Fruit fly (Drosophila melanogaster) whole organism, prepupa: ENCODE results near the gene CG17681.

Experiments used
- Blimp-1 ChIP-seq: fragments of 200-800 bp; sonication (Bioruptor generic); optimal IDR thresholded peaks from 3 replicates; lab custom pipeline; 2017; ENCODE audit warnings: missing biosample characterization, missing genetic modification characterization, mild to moderate bottlenecking, moderate library complexity, missing genetic modification reagents
- CG10631 ChIP-seq: fragments of 200-800 bp; sonication (Bioruptor generic); optimal IDR thresholded peaks from 2 replicates; lab custom pipeline; 2016; ENCODE audit warnings: missing biosample characterization, missing genetic modification characterization
- CG10669 ChIP-seq: fragments of 200-800 bp; sonication (Bioruptor generic); optimal IDR thresholded peaks from 3 replicates; lab custom pipeline; 2018; ENCODE audit warnings: missing biosample characterization, mild to moderate bottlenecking, missing genetic modification characterization, moderate library complexity
- CG11294 ChIP-seq: fragments of 200-800 bp; sonication (Bioruptor generic); IDR thresholded peaks from 2 replicates; pipeline ENCODE4 v1.3.6; 2022; ENCODE audit warnings: missing biosample characterization, missing genetic modification characterization
- CG11762 ChIP-seq: fragments of 200-800 bp; sonication (Bioruptor generic); optimal IDR thresholded peaks from 3 replicates; lab custom pipeline; 2016; ENCODE audit warnings: missing biosample characterization, missing genetic modification characterization; ENCODE audit not compliant: insufficient read depth
- CG11902 ChIP-seq: fragments of 200-800 bp; sonication (Bioruptor generic); optimal IDR thresholded peaks from 3 replicates; lab custom pipeline; 2016; ENCODE audit warnings: missing biosample characterization, missing genetic modification characterization
- CG15336 ChIP-seq: fragments of 200-800 bp; sonication (Bioruptor generic); IDR thresholded peaks from 2 replicates; pipeline ENCODE4 v1.3.6; 2022; ENCODE audit warnings: missing biosample characterization, missing genetic modification characterization
- CG1621 ChIP-seq: fragments of 200-800 bp; sonication (Bioruptor generic); optimal IDR thresholded peaks from 3 replicates; lab custom pipeline; 2018; ENCODE audit warnings: missing biosample characterization, mild to moderate bottlenecking, missing genetic modification characterization
- CG16779 ChIP-seq: fragments of 200-800 bp; sonication (Bioruptor generic); optimal IDR thresholded peaks from 3 replicates; lab custom pipeline; 2017; ENCODE audit warnings: missing biosample characterization, mild to moderate bottlenecking, missing genetic modification characterization
- CG31627 ChIP-seq: fragments of 200-800 bp; sonication (Bioruptor generic); optimal IDR thresholded peaks from 3 replicates; lab custom pipeline; 2016; ENCODE audit warnings: missing biosample characterization, missing genetic modification characterization
- CG32006 ChIP-seq: fragments of 200-800 bp; sonication (Bioruptor generic); optimal IDR thresholded peaks from 3 replicates; lab custom pipeline; 2017; ENCODE audit warnings: missing biosample characterization, mild to moderate bottlenecking, missing genetic modification characterization
- CG34406 ChIP-seq: fragments of 200-800 bp; sonication (Bioruptor generic); optimal IDR thresholded peaks from 3 replicates; lab custom pipeline; 2016; ENCODE audit warnings: missing biosample characterization, missing genetic modification characterization
- CG3919 ChIP-seq: fragments of 200-800 bp; sonication (Bioruptor generic); optimal IDR thresholded peaks from 3 replicates; lab custom pipeline; 2016; ENCODE audit warnings: missing biosample characterization, missing genetic modification characterization
- CG4318 ChIP-seq: fragments of 200-800 bp; sonication (Bioruptor generic); optimal IDR thresholded peaks from 3 replicates; lab custom pipeline; 2017; ENCODE audit warnings: missing biosample characterization, mild to moderate bottlenecking, missing genetic modification characterization
- CG6163 ChIP-seq: fragments of 200-800 bp; sonication (Bioruptor generic); IDR thresholded peaks from 3 replicates; pipeline ENCODE4 v1.3.6; 2022; ENCODE audit warnings: missing biosample characterization, missing genetic modification characterization
- CG6276 ChIP-seq: fragments of 200-800 bp; sonication (Bioruptor generic); optimal IDR thresholded peaks from 2 replicates; lab custom pipeline; 2017; ENCODE audit warnings: missing biosample characterization, mild to moderate bottlenecking, missing genetic modification characterization
- CG6808 ChIP-seq: fragments of 200-800 bp; sonication (Bioruptor generic); optimal IDR thresholded peaks from 3 replicates; lab custom pipeline; 2017; ENCODE audit warnings: missing biosample characterization, missing genetic modification characterization, mild to moderate bottlenecking, moderate library complexity, missing genetic modification reagents
- CG7368 ChIP-seq: fragments of 200-800 bp; sonication (Bioruptor generic); optimal IDR thresholded peaks from 3 replicates; lab custom pipeline; 2016; ENCODE audit warnings: missing biosample characterization, missing genetic modification characterization
- CG8119 ChIP-seq: fragments of 200-800 bp; sonication (Bioruptor generic); IDR thresholded peaks from 3 replicates; pipeline ENCODE4 v1.3.6; 2022; ENCODE audit warnings: missing biosample characterization, missing genetic modification characterization
- CG8319 ChIP-seq: fragments of 200-800 bp; sonication (Bioruptor generic); optimal IDR thresholded peaks from 3 replicates; lab custom pipeline; 2016; ENCODE audit warnings: missing biosample characterization, missing genetic modification characterization
- CG8632 ChIP-seq: fragments of 200-800 bp; sonication (Bioruptor generic); optimal IDR thresholded peaks from 3 replicates; lab custom pipeline; 2016; ENCODE audit warnings: missing biosample characterization, missing genetic modification characterization
- CG9139 ChIP-seq: fragments of 200-800 bp; sonication (Bioruptor generic); optimal IDR thresholded peaks from 3 replicates; lab custom pipeline; 2017; ENCODE audit warnings: missing biosample characterization, mild to moderate bottlenecking, missing genetic modification characterization
- Eip75B ChIP-seq: fragments of 200-800 bp; sonication (Bioruptor generic); optimal IDR thresholded peaks from 3 replicates; lab custom pipeline; 2016; ENCODE audit warnings: missing biosample characterization, missing genetic modification characterization
- Eip78C ChIP-seq: fragments of 200-800 bp; sonication (Bioruptor generic); peaks from one replicate; lab custom pipeline; 2016; ENCODE audit warnings: missing biosample characterization, missing genetic modification characterization
- Eip93F ChIP-seq: fragments of 200-800 bp; sonication (Bioruptor generic); optimal IDR thresholded peaks from 2 replicates; lab custom pipeline; 2016; ENCODE audit warnings: missing biosample characterization, mild to moderate bottlenecking, missing genetic modification characterization
- Ets21C ChIP-seq: fragments of 200-800 bp; sonication (Bioruptor generic); optimal IDR thresholded peaks from 3 replicates; lab custom pipeline; 2016; ENCODE audit warnings: missing biosample characterization, missing genetic modification characterization
- Ets96B ChIP-seq: fragments of 200-800 bp; optimal IDR thresholded peaks from 2 replicates; lab custom pipeline; 2019; ENCODE audit warnings: missing biosample characterization, mild to moderate bottlenecking, missing genetic modification characterization, moderate library complexity
- Gug ChIP-seq: fragments of 200-800 bp; sonication (Bioruptor generic); IDR thresholded peaks from 2 replicates; pipeline ENCODE4 v1.3.6; 2022; ENCODE audit warnings: missing biosample characterization, missing genetic modification characterization
- Hr38 ChIP-seq: sonication (Bioruptor generic); optimal IDR thresholded peaks from 2 replicates; lab custom pipeline; 2016; ENCODE audit warnings: missing biosample characterization, missing genetic modification characterization
- Hr4 ChIP-seq: fragments of 200-800 bp; sonication (Bioruptor generic); optimal IDR thresholded peaks from 3 replicates; lab custom pipeline; 2016; ENCODE audit warnings: missing biosample characterization, missing genetic modification characterization
- Lpt ChIP-seq: fragments of 200-800 bp; sonication (Bioruptor generic); optimal IDR thresholded peaks from 3 replicates; lab custom pipeline; 2016; ENCODE audit warnings: missing biosample characterization, missing genetic modification characterization
- OdsH ChIP-seq: fragments of 200-800 bp; sonication (Bioruptor generic); optimal IDR thresholded peaks from 3 replicates; lab custom pipeline; 2016; ENCODE audit warnings: missing biosample characterization, missing genetic modification characterization
- Smox ChIP-seq: fragments of 200-800 bp; sonication (Bioruptor generic); optimal IDR thresholded peaks from 3 replicates; lab custom pipeline; 2016; ENCODE audit warnings: missing biosample characterization, missing genetic modification characterization
- Sox102F ChIP-seq: fragments of 200-800 bp; sonication (Bioruptor generic); optimal IDR thresholded peaks from 2 replicates; lab custom pipeline; 2016; ENCODE audit warnings: missing biosample characterization, mild to moderate bottlenecking, missing genetic modification characterization
- Sox15 ChIP-seq: fragments of 200-800 bp; sonication (Bioruptor generic); optimal IDR thresholded peaks from 3 replicates; lab custom pipeline; 2016; ENCODE audit warnings: missing biosample characterization, missing genetic modification characterization
- achi ChIP-seq: fragments of 200-800 bp; sonication (Bioruptor generic); optimal IDR thresholded peaks from 3 replicates; lab custom pipeline; 2016; ENCODE audit warnings: missing biosample characterization, missing genetic modification characterization
- acj6 ChIP-seq: fragments of 200-800 bp; sonication (Bioruptor generic); optimal IDR thresholded peaks from 3 replicates; lab custom pipeline; 2016; ENCODE audit warnings: missing biosample characterization, missing genetic modification characterization
- cyc ChIP-seq: fragments of 200-800 bp; sonication (Bioruptor generic); optimal IDR thresholded peaks from 3 replicates; lab custom pipeline; 2016; ENCODE audit warnings: missing biosample characterization, missing genetic modification characterization
- dac ChIP-seq: fragments of 200-800 bp; sonication (Bioruptor generic); optimal IDR thresholded peaks from 2 replicates; lab custom pipeline; 2017; ENCODE audit warnings: missing biosample characterization, mild to moderate bottlenecking, missing genetic modification characterization
- dsx ChIP-seq: fragments of 200-800 bp; optimal IDR thresholded peaks from 3 replicates; lab custom pipeline; 2019; ENCODE audit warnings: missing biosample characterization, mild to moderate bottlenecking, missing genetic modification characterization, moderate library complexity; ENCODE audit not compliant: poor library complexity, severe bottlenecking
- eg ChIP-seq: fragments of 200-800 bp; sonication (Bioruptor generic); IDR thresholded peaks from 3 replicates; pipeline ENCODE4 v1.3.6; 2022; ENCODE audit warnings: missing biosample characterization, missing genetic modification characterization
- esn ChIP-seq: fragments of 200-800 bp; sonication (Bioruptor generic); optimal IDR thresholded peaks from 2 replicates; lab custom pipeline; 2016; ENCODE audit warnings: missing biosample characterization, mild to moderate bottlenecking, missing genetic modification characterization, moderate library complexity
- fd85E ChIP-seq: fragments of 200-800 bp; sonication (Bioruptor generic); optimal IDR thresholded peaks from 3 replicates; lab custom pipeline; 2016; ENCODE audit warnings: missing biosample characterization, missing genetic modification characterization
- fkh ChIP-seq: fragments of 200-800 bp; sonication (Bioruptor generic); optimal IDR thresholded peaks from 3 replicates; lab custom pipeline; 2017; ENCODE audit warnings: missing biosample characterization, mild to moderate bottlenecking, missing genetic modification characterization, moderate library complexity
- lz ChIP-seq: fragments of 200-800 bp; sonication (Bioruptor generic); optimal IDR thresholded peaks from 3 replicates; lab custom pipeline; 2016; ENCODE audit warnings: missing biosample characterization, missing genetic modification characterization
- net ChIP-seq: fragments of 200-800 bp; sonication (Bioruptor generic); optimal IDR thresholded peaks from 3 replicates; lab custom pipeline; 2016; ENCODE audit warnings: missing biosample characterization, missing genetic modification characterization
- pdm3 ChIP-seq: fragments of 200-800 bp; sonication (Bioruptor generic); optimal IDR thresholded peaks from 3 replicates; lab custom pipeline; 2016; ENCODE audit warnings: missing biosample characterization, missing genetic modification characterization
- salr ChIP-seq, 2 experiments: fragments of 200-800 bp; sonication (Bioruptor generic); optimal IDR thresholded peaks; 3 replicates each; lab custom pipeline; 2016 to 2018; ENCODE audit warnings: missing biosample characterization in 2 of 2, missing genetic modification characterization in 2 of 2, mild to moderate bottlenecking in 1 of 2
- spab ChIP-seq: fragments of 200-800 bp; sonication (Bioruptor generic); optimal IDR thresholded peaks from 2 replicates; lab custom pipeline; 2017; ENCODE audit warnings: missing biosample characterization, mild to moderate bottlenecking, missing genetic modification characterization, missing genetic modification reagents
- ss ChIP-seq, 2 experiments: fragments of 200-800 bp; sonication (Bioruptor generic); optimal IDR thresholded peaks; 2 replicates in 1 of 2; 3 replicates in 1 of 2; lab custom pipeline; 2017 to 2018; ENCODE audit warnings: mild to moderate bottlenecking in 2 of 2, missing biosample characterization in 2 of 2, missing genetic modification characterization in 2 of 2, moderate library complexity in 1 of 2
- svp ChIP-seq: fragments of 200-800 bp; sonication (Bioruptor generic); peaks from one replicate; lab custom pipeline; 2016; ENCODE audit warnings: missing biosample characterization, missing genetic modification characterization
- vri ChIP-seq: fragments of 200-800 bp; sonication (Bioruptor generic); optimal IDR thresholded peaks from 3 replicates; lab custom pipeline; 2016; ENCODE audit warnings: missing biosample characterization, mild to moderate bottlenecking, missing genetic modification characterization

The CG17681 gene

DNA sequence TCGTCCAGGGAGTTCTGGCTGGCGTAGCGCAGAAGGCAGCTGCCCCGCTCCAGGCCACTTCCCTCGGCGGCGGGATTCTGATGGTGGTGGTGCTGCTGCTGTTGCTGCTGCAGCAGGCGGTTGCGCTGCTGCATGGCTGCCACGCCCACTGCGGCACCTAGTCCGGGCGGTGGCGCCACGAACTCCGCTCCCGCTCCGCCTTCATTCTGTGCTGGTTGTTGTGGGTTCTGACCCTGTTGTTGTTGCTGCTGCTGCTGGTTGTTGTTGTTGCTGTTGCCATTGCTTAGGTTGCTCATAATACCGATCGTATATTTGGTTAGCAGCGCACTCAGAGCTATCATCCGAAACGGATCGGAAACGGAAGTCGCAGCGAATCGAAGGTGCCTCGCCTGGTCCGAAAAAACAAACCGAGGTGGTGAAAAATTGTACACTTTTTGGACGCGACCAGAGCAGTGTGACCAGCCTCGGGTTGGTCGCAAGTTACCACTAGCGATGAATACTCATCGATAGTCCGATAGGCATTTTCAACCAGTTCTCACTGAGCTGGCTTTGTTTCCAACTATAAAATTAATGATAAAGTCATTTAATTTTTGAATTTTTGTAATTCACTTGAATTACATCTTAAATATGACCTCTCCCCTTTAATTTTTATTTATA lies 15.2 kb upstream of the CG17681 start, which contains the start of gene kel:
TSS of gene kel (minus strand) at position 493 of the 657 bp plus-strand sequence.
- TF ChIP-seq achi (GFP tag; lab: Kevin White, UChicago) (no peak), CG31627 (GFP tag; lab: Kevin White, UChicago) (peak; percentile 17), Eip93F (GFP tag; lab: Kevin White, UChicago) (no peak), salr (GFP tag; optimal IDR thresholded peaks at IDR 0.05; lab: Kevin White, UChicago) (no peak), fkh (GFP tag; lab: Kevin White, UChicago) (peak; percentile 14), CG8632 (GFP tag; lab: Kevin White, UChicago) (no peak), ss (GFP tag; optimal IDR thresholded peaks at IDR 0.05; lab: Kevin White, UChicago) (no peak), CG4318 (GFP tag; lab: Kevin White, UChicago) (no peak), dsx (no peak), Ets21C (no peak), OdsH (no peak), CG3919 (peak; percentile 58), CG11762 (GFP tag; lab: Kevin White, UChicago) (no peak), cyc (peak; percentile 23), CG6163 (no peak), Hr4 (GFP tag; lab: Kevin White, UChicago) (peak; percentile 19), Sox102F (no peak), Eip78C (GFP tag; lab: Kevin White, UChicago) (peak; percentile 59), pdm3 (GFP tag; lab: Kevin White, UChicago) (no peak), dac (GFP tag; lab: Kevin White, UChicago) (no peak), acj6 (no peak), Sox15 (GFP tag; lab: Kevin White, UChicago) (no peak), CG16779 (tag; lab: Kevin White, UChicago) (peak; percentile 21), CG8119 (GFP tag; lab: Robert Waterston, UW) (peak; percentile 41; the same call in 1 of the 3 replicates), lz (GFP tag; lab: Kevin White, UChicago) (peak; percentile 27), CG32006 (no peak), CG8319 (no peak), Lpt (GFP tag; lab: Kevin White, UChicago) (no peak), eg (GFP tag; lab: Robert Waterston, UW) (no peak), esn (GFP tag; lab: Kevin White, UChicago) (peak; percentile 51), CG10669 (no peak), Eip75B (GFP tag; lab: Kevin White, UChicago) (peak; percentile 2), CG7368 (GFP tag; lab: Kevin White, UChicago) (no peak), spab (GFP tag; lab: Kevin White, UChicago) (no peak), CG34406 (GFP tag; lab: Kevin White, UChicago) (no peak), vri (GFP tag; lab: Kevin White, UChicago) (peak; percentile 26), CG11902 (no peak), Ets96B (no peak), CG6808 (GFP tag; lab: Kevin White, UChicago) (no peak), net (no peak), Hr38 (GFP tag; lab: Kevin White, UChicago) (no peak), CG1621 (peak; percentile 44), Blimp-1 (GFP tag; lab: Kevin White, UChicago) (no peak), fd85E (GFP tag; lab: Kevin White, UChicago) (no peak), CG15336 (peak; percentile 42; the same call in 1 of the 2 replicates), Smox (GFP tag; lab: Kevin White, UChicago) (no peak), CG6276 (no peak), Gug (GFP tag; lab: Robert Waterston, UW) (0 out of 2 replicates have a peak, but pooled peaks have one; percentile 9), svp (GFP tag; lab: Kevin White, UChicago) (peak; percentile 70), CG11294 (GFP tag; lab: Robert Waterston, UW) (no peak), CG9139 (GFP tag; lab: Kevin White, UChicago) (no peak), CG10631 (GFP tag; lab: Kevin White, UChicago) (no peak)
